Worm (Caenorhabditis elegans): Measurements from ENCODE around the gene K10H10.5.

- TF ChIP-seq flt-1 (GFP tag; IDR thresholded peaks at IDR 0.05), result no peak
- TF ChIP-seq klf-2 (GFP tag; conservative IDR thresholded peaks at IDR 0.05), result no peak
- TF ChIP-seq ztf-23 (GFP tag; IDR thresholded peaks at IDR 0.05), result no peak
- TF ChIP-seq tab-1 (GFP tag; IDR thresholded peaks at IDR 0.05), result no peak
Observed at ce11 chrII:14550613-14551012, 49.1 kb downstream of the K10H10.5 start, which contains the start of gene nlp-41.

Data from whole organism, midembryonic.